Worm (Caenorhabditis elegans) whole organism, L1 larva: Measurements from ENCODE around the gene act-3.

Experiments
- ama-1 ChIP-seq: fragments of 150-350 bp; optimal IDR thresholded peaks from 2 replicates; lab custom pipeline; 2014
- blmp-1 ChIP-seq: fragments of 150-350 bp; optimal IDR thresholded peaks from 2 replicates; lab custom pipeline; 2014; ENCODE audit warnings: missing biosample characterization, missing genetic modification characterization
- fos-1 ChIP-seq: fragments of 150-350 bp; optimal IDR thresholded peaks from 2 replicates; lab custom pipeline; 2014; ENCODE audit warnings: missing biosample characterization, missing genetic modification characterization
- mep-1 ChIP-seq: fragments of 150-350 bp; optimal IDR thresholded peaks from 2 replicates; lab custom pipeline; 2014; ENCODE audit warnings: missing biosample characterization, missing genetic modification characterization
- nhr-237 ChIP-seq: fragments of 150-350 bp; optimal IDR thresholded peaks from 2 replicates; lab custom pipeline; 2014; ENCODE audit warnings: missing biosample characterization, missing genetic modification characterization
- sox-4 ChIP-seq: sonication (generic microtip); optimal IDR thresholded peaks from 2 replicates; lab custom pipeline; 2016; ENCODE audit warnings: missing genetic modification characterization, missing compliant biosample characterization
- unc-62 ChIP-seq: fragments of 150-350 bp; optimal IDR thresholded peaks from 2 replicates; lab custom pipeline; 2014; ENCODE audit warnings: missing biosample characterization, missing genetic modification reagents, missing genetic modification characterization

DNA sequence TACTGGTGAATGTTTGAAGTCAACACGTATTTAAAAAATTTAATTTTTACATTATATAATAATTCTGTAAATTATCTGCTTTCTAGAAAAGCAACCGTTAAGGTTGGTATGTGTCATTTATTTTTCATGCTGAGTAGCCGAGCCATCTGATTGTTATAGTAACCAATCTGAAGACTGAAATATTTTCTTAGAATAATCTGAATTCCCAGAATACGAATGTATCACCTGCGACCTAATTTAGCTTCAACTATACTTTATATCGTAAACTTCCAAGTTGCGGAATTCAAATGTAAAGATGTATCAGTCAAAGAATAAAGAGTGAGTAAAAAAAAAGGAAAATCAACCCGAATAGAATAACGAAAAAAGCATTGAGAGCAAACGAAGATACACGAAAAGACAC is 41.1 kb downstream of the act-3 start:
- TF ChIP-seq blmp-1 (tag; lab: Kevin White, UChicago) (no peak), nhr-237 (tag; lab: Kevin White, UChicago) (no peak), sox-4 (tag; lab: Kevin White, UChicago) (no peak), unc-62 (GFP tag; lab: Kevin White, UChicago) (no peak), mep-1 (no peak), fos-1 (tag; lab: Kevin White, UChicago) (no peak), ama-1 (no peak)
